Fruit fly (Drosophila melanogaster) whole organism, embryonic: ENCODE data around the gene svp.
A peak's percentile ranks its signal among the peaks of the same experiment; 100 is the strongest.

Experiments
- B-H2 ChIP-seq: fragments of 200-800 bp; sonication (Bioruptor generic); optimal IDR thresholded peaks from 2 replicates; lab custom pipeline; 2018; ENCODE audit warnings: missing biosample characterization, mild to moderate bottlenecking, missing genetic modification characterization
- CG10209 ChIP-seq: fragments of 200-800 bp; sonication (Bioruptor generic); optimal IDR thresholded peaks from 3 replicates; lab custom pipeline; 2017; ENCODE audit warnings: missing biosample characterization, mild to moderate bottlenecking, missing genetic modification characterization, missing genetic modification reagents
- CG10366 ChIP-seq: fragments of 200-800 bp; sonication (Bioruptor generic); IDR thresholded peaks from 2 replicates; pipeline ENCODE4 v1.3.6; 2022; ENCODE audit warnings: missing biosample characterization, missing genetic modification characterization
- CG11247 ChIP-seq: fragments of 200-800 bp; sonication (Bioruptor generic); IDR thresholded peaks from 2 replicates; pipeline ENCODE4 v1.3.6; 2022; ENCODE audit warnings: missing biosample characterization, missing genetic modification characterization
- CG12769 ChIP-seq: fragments of 200-800 bp; sonication (Bioruptor generic); optimal IDR thresholded peaks from 2 replicates; lab custom pipeline; 2019; ENCODE audit warnings: missing biosample characterization, mild to moderate bottlenecking, missing genetic modification characterization, moderate library complexity
- CG13296 ChIP-seq: fragments of 200-800 bp; sonication (Bioruptor generic); optimal IDR thresholded peaks from 3 replicates; lab custom pipeline; 2018; ENCODE audit warnings: missing biosample characterization, mild to moderate bottlenecking, missing genetic modification characterization
- CG14441 ChIP-seq: fragments of 200-800 bp; sonication (Bioruptor generic); IDR thresholded peaks from 2 replicates; pipeline ENCODE4 v1.3.6; 2022; ENCODE audit warnings: missing biosample characterization, missing genetic modification characterization
- CG14860 ChIP-seq: fragments of 200-800 bp; sonication (Bioruptor generic); IDR thresholded peaks from 3 replicates; pipeline ENCODE4 v1.3.6; 2022; ENCODE audit warnings: missing biosample characterization, missing genetic modification characterization; ENCODE audit not compliant: partially characterized antibody
- CG1529 ChIP-seq: fragments of 200-800 bp; sonication (Bioruptor generic); optimal IDR thresholded peaks from 3 replicates; lab custom pipeline; 2018; ENCODE audit warnings: missing biosample characterization, missing genetic modification characterization
- CG2678 ChIP-seq: fragments of 200-800 bp; sonication (Bioruptor generic); optimal IDR thresholded peaks from 3 replicates; lab custom pipeline; 2019; ENCODE audit warnings: missing biosample characterization, mild to moderate bottlenecking, missing genetic modification characterization, moderate library complexity
- CG3838 ChIP-seq: fragments of 200-800 bp; sonication (Bioruptor generic); optimal IDR thresholded peaks from 3 replicates; lab custom pipeline; 2016; ENCODE audit warnings: missing biosample characterization, missing genetic modification characterization
- CG4404 ChIP-seq: fragments of 200-800 bp; sonication (Bioruptor generic); IDR thresholded peaks from 2 replicates; pipeline ENCODE4 v1.3.6; 2022; ENCODE audit warnings: missing biosample characterization, missing genetic modification characterization
- CG6272 ChIP-seq: fragments of 200-800 bp; sonication (Bioruptor generic); IDR thresholded peaks from 2 replicates; pipeline ENCODE4 v1.3.6; 2022; ENCODE audit warnings: missing biosample characterization, missing genetic modification characterization
- CG8290 ChIP-seq, 3 experiments: fragments of 200-800 bp; sonication (Bioruptor generic); optimal IDR thresholded peaks; 2 replicates each; lab custom pipeline; 2016 to 2019; ENCODE audit warnings: missing biosample characterization in 3 of 3, missing genetic modification characterization in 3 of 3, mild to moderate bottlenecking in 2 of 3, moderate library complexity in 1 of 3
- Doc2 ChIP-seq: fragments of 200-800 bp; sonication (Bioruptor generic); IDR thresholded peaks from 2 replicates; pipeline ENCODE4 v1.3.6; 2022; ENCODE audit warnings: missing biosample characterization, missing genetic modification characterization
- Dp ChIP-seq: fragments of 200-800 bp; sonication (Bioruptor generic); optimal IDR thresholded peaks from 2 replicates; lab custom pipeline; 2018; ENCODE audit warnings: missing biosample characterization, mild to moderate bottlenecking, missing genetic modification characterization, moderate library complexity
- E2f2 ChIP-seq: fragments of 200-800 bp; sonication (Bioruptor generic); IDR thresholded peaks from 2 replicates; pipeline ENCODE4 v1.3.6; 2022; ENCODE audit warnings: missing biosample characterization, missing genetic modification characterization
- Ets97D ChIP-seq: fragments of 200-800 bp; sonication (Bioruptor generic); optimal IDR thresholded peaks from 3 replicates; lab custom pipeline; 2016; ENCODE audit warnings: missing biosample characterization, missing genetic modification characterization
- Lpt ChIP-seq: fragments of >200 bp; optimal IDR thresholded peaks from 2 replicates; lab custom pipeline; 2018; ENCODE audit warnings: missing biosample characterization, missing genetic modification characterization
- Optix ChIP-seq: fragments of 200-800 bp; sonication (Bioruptor generic); IDR thresholded peaks from 3 replicates; pipeline ENCODE4 v1.3.6; 2022; ENCODE audit warnings: missing biosample characterization, missing genetic modification characterization
- Ptx1 ChIP-seq: fragments of 200-800 bp; sonication (Bioruptor generic); IDR thresholded peaks from 2 replicates; pipeline ENCODE4 v1.3.6; 2022; ENCODE audit warnings: missing biosample characterization, missing genetic modification characterization
- Ravus ChIP-seq: fragments of 200-800 bp; sonication (Bioruptor generic); IDR thresholded peaks from 2 replicates; pipeline ENCODE4 v1.3.6; 2022; ENCODE audit warnings: missing biosample characterization, missing genetic modification characterization
- Sin3A ChIP-seq: fragments of >200 bp; optimal IDR thresholded peaks from 2 replicates; lab custom pipeline; 2018
- Spps ChIP-seq: fragments of 200-800 bp; sonication (Bioruptor generic); optimal IDR thresholded peaks from 2 replicates; lab custom pipeline; 2018; ENCODE audit warnings: missing biosample characterization, mild to moderate bottlenecking, missing genetic modification characterization
- ara ChIP-seq: fragments of 200-800 bp; sonication (Bioruptor generic); IDR thresholded peaks from 2 replicates; pipeline ENCODE4 v1.3.6; 2022; ENCODE audit warnings: missing biosample characterization, missing genetic modification characterization
- crp ChIP-seq, 2 experiments: fragments of 200-800 bp; sonication (Bioruptor generic); optimal IDR thresholded peaks; 2 replicates in 1 of 2; 3 replicates in 1 of 2; lab custom pipeline; 2017; ENCODE audit warnings: missing biosample characterization in 2 of 2, missing genetic modification characterization in 2 of 2, mild to moderate bottlenecking in 1 of 2, moderate library complexity in 1 of 2
- dati ChIP-seq: fragments of 200-800 bp; sonication (Bioruptor generic); IDR thresholded peaks from 2 replicates; pipeline ENCODE4 v1.3.6; 2022; ENCODE audit warnings: missing biosample characterization, missing genetic modification characterization
- jigr1 ChIP-seq: fragments of 200-800 bp; sonication (Bioruptor generic); IDR thresholded peaks from 3 replicates; pipeline ENCODE4 v1.3.6; 2022; ENCODE audit warnings: missing biosample characterization, missing genetic modification characterization
- jing ChIP-seq: fragments of 200-800 bp; sonication (Bioruptor generic); optimal IDR thresholded peaks from 2 replicates; lab custom pipeline; 2018; ENCODE audit warnings: missing biosample characterization, mild to moderate bottlenecking, missing genetic modification characterization
- ken ChIP-seq: fragments of 200-800 bp; sonication (Bioruptor generic); IDR thresholded peaks from 3 replicates; pipeline ENCODE4 v1.3.6; 2022; ENCODE audit warnings: missing biosample characterization, missing genetic modification characterization
- nerfin-2 ChIP-seq: fragments of 200-800 bp; sonication (Bioruptor generic); IDR thresholded peaks from 2 replicates; pipeline ENCODE4 v1.3.6; 2022; ENCODE audit warnings: missing biosample characterization, missing genetic modification characterization; ENCODE audit not compliant: partially characterized antibody
- pho ChIP-seq: fragments of 200-800 bp; sonication (Bioruptor generic); optimal IDR thresholded peaks from 2 replicates; lab custom pipeline; 2016; ENCODE audit warnings: missing biosample characterization, missing genetic modification characterization
- scrt ChIP-seq: fragments of 200-800 bp; sonication (Bioruptor generic); optimal IDR thresholded peaks from 2 replicates; lab custom pipeline; 2018; ENCODE audit warnings: missing biosample characterization, mild to moderate bottlenecking, missing genetic modification characterization, moderate library complexity
- trh ChIP-seq: fragments of 200-800 bp; sonication (Bioruptor generic); optimal IDR thresholded peaks from 2 replicates; lab custom pipeline; 2016; ENCODE audit warnings: missing biosample characterization, missing genetic modification characterization
- ttk ChIP-seq: fragments of 200-800 bp; sonication (Bioruptor generic); IDR thresholded peaks from 2 replicates; pipeline ENCODE4 v2.1.2; 2022; ENCODE audit warnings: missing biosample characterization, missing genetic modification characterization
- vnd ChIP-seq: fragments of 200-800 bp; sonication (Bioruptor generic); IDR thresholded peaks from 3 replicates; pipeline ENCODE4 v1.3.6; 2022; ENCODE audit warnings: missing biosample characterization, missing genetic modification characterization; ENCODE audit not compliant: partially characterized antibody

svp gene

dm6 chr3R:12222093-12222492, 36.4 kb upstream of the svp start, which contains the start of gene Rsbp15 (continued):
- TF ChIP-seq vnd (GFP tag; lab: Robert Waterston, UW), result 0 out of 3 replicates have a peak, but pooled peaks have one; percentile 15
- TF ChIP-seq CG11247 (GFP tag; lab: Robert Waterston, UW), result peak; percentile 8; the same call in 1 of the 2 replicates
- TF ChIP-seq Sin3A (lab: Kevin White, UChicago), result no peak
- peak; percentile 39; the same call in 1 of the 2 replicates for TF ChIP-seq E2f2 (GFP tag; lab: Robert Waterston, UW)
- peak; percentile 43 for TF ChIP-seq Dp
- TF ChIP-seq trh (GFP tag; lab: Kevin White, UChicago), result no peak
- TF ChIP-seq CG6272, result peak; percentile 33; the same call in 1 of the 2 replicates
- peak; percentile 35; the same call in 1 of the 2 replicates for TF ChIP-seq Ptx1 (GFP tag; lab: Robert Waterston, UW)

- no peak for TF ChIP-seq CG10366 (GFP tag; lab: Robert Waterston, UW)
- no peak for TF ChIP-seq CG13296 (GFP tag; lab: Kevin White, UChicago)
- no peak for TF ChIP-seq scrt (GFP tag; lab: Kevin White, UChicago)
- no peak for TF ChIP-seq crp (GFP tag; optimal IDR thresholded peaks at IDR 0.05; lab: Kevin White, UChicago)
- no peak for TF ChIP-seq CG8290 (GFP tag; optimal IDR thresholded peaks at IDR 0.05; lab: Kevin White, UChicago)
- no peak for TF ChIP-seq CG8290 (tag; optimal IDR thresholded peaks at IDR 0.05; lab: Kevin White, UChicago)
- no peak for TF ChIP-seq CG1529 (GFP tag; lab: Kevin White, UChicago)
- no peak for TF ChIP-seq pho (GFP tag; lab: Kevin White, UChicago)
- no peak for TF ChIP-seq ttk
- TF ChIP-seq CG10209 (GFP tag; lab: Kevin White, UChicago), result no peak
- TF ChIP-seq B-H2 (GFP tag; lab: Kevin White, UChicago), result no peak
- TF ChIP-seq Spps, result no peak
- TF ChIP-seq Lpt, result no peak
- no peak for TF ChIP-seq CG12769 (tag; lab: Kevin White, UChicago)
- TF ChIP-seq CG14441 (GFP tag; lab: Robert Waterston, UW), result no peak
- no peak for TF ChIP-seq jigr1 (GFP tag; lab: Robert Waterston, UW)
Measured at dm6 chr3R:12224919-12225318, 33.6 kb upstream of the svp start, which contains the start of gene CG17404. CG17404 (minus strand) TSS chr3R:12225019.

DNA sequence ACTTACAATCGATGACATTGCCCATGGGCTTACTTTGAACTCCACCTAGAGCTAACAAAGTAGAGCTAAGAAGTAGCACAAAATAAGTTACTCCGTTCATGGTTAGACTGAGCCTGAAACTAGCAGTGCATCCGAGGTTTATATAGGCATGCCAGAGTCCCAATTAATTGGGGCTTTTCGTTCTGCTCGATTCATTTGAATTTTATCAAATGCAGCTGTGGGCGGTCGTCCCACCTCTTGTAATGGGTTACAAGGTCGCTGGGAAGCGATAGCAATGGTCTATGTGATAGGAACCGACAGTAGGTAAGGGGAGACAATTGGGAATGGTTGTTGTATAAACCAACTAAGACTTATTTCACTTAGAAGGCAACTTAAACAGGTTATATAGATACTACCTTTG, 32.3 kb upstream of the svp start, which contains the start of gene CG12256:
CG12256 (minus strand) TSS at position 101 of the 400 bp plus-strand sequence.
- no peak for TF ChIP-seq CG14860 (GFP tag; lab: Robert Waterston, UW)
- TF ChIP-seq, all 482 proteins: peak for 0

DNA sequence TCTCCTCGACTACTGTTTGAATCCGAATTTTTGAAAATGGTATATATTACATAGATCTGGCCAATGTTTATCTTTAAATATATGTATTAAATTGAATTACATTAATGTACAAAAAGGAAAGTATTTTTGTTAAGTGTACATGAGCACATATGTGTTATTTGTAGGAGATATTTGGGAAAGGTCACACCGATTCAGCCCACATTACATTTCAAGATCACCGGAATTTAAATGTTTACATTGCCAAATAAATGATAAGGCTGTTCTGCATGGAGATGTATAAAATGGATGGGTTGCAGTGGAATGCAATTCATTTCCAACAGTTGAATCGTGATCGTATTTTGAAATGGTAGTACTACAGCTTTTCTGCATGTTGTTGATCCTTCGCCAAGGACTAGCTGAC, 29.4 kb upstream of the svp start, which contains the start of gene CG3916:
CG3916 (plus strand) TSS at position 301 of the 400 bp plus-strand sequence.
- TF ChIP-seq Doc2 (GFP tag; lab: Robert Waterston, UW) (no peak), dati (GFP tag; lab: Robert Waterston, UW) (no peak), Ravus (GFP tag; lab: Robert Waterston, UW) (no peak), jing (GFP tag; lab: Kevin White, UChicago) (no peak), nerfin-2 (no peak), Optix (no peak), ara (GFP tag; lab: Robert Waterston, UW) (no peak), CG2678 (tag; lab: Kevin White, UChicago) (no peak), CG4404 (GFP tag; lab: Robert Waterston, UW) (no peak), Ets97D (no peak), CG3838 (GFP tag; lab: Kevin White, UChicago) (no peak), CG10366 (GFP tag; lab: Robert Waterston, UW) (no peak), ken (GFP tag; lab: Robert Waterston, UW) (no peak)
